Worm (Caenorhabditis elegans) whole organism, mixed stage, embryonic: ENCODE data around the gene T21H3.1.

Experiments used
- ceh-83 ChIP-seq: fragments of 200-800 bp; sonication (Bioruptor generic); optimal IDR thresholded peaks from 2 replicates; lab custom pipeline; 2018; ENCODE audit warnings: mild to moderate bottlenecking, missing genetic modification characterization, missing compliant biosample characterization
- ces-1 ChIP-seq: fragments of 150-350 bp; optimal IDR thresholded peaks from 2 replicates; lab custom pipeline; 2014; ENCODE audit warnings: missing biosample characterization, missing genetic modification reagents, missing genetic modification characterization
- cnd-1 ChIP-seq: fragments of 200-800 bp; sonication (Bioruptor generic); optimal IDR thresholded peaks from 2 replicates; lab custom pipeline; 2018; ENCODE audit warnings: mild to moderate bottlenecking, missing genetic modification characterization, missing compliant biosample characterization
- lsy-2 ChIP-seq: fragments of 150-350 bp; optimal IDR thresholded peaks from 2 replicates; lab custom pipeline; 2014; ENCODE audit warnings: missing biosample characterization, missing genetic modification characterization
- nhr-237 ChIP-seq: fragments of 150-350 bp; optimal IDR thresholded peaks from 2 replicates; lab custom pipeline; 2014; ENCODE audit warnings: missing biosample characterization, missing genetic modification characterization
- nhr-28 ChIP-seq: fragments of 150-350 bp; optimal IDR thresholded peaks from 2 replicates; lab custom pipeline; 2014; ENCODE audit warnings: missing biosample characterization, missing genetic modification characterization
- nhr-76 ChIP-seq: sonication (generic microtip); optimal IDR thresholded peaks from 2 replicates; lab custom pipeline; 2017; ENCODE audit warnings: missing biosample characterization, missing genetic modification characterization
- pha-4 ChIP-seq: fragments of 150-350 bp; optimal IDR thresholded peaks from 2 replicates; lab custom pipeline; 2018; ENCODE audit warnings: missing biosample characterization, missing genetic modification reagents, missing genetic modification characterization
- sem-2 ChIP-seq: fragments of 200-800 bp; sonication (Bioruptor generic); optimal IDR thresholded peaks from 2 replicates; lab custom pipeline; 2018; ENCODE audit warnings: mild to moderate bottlenecking, missing genetic modification characterization, missing compliant biosample characterization
- snpc-4 ChIP-seq: fragments of 150-350 bp; optimal IDR thresholded peaks from 2 replicates; lab custom pipeline; 2014; ENCODE audit warnings: missing biosample characterization, missing genetic modification characterization
- unc-39 ChIP-seq: fragments of 150-350 bp; optimal IDR thresholded peaks from 2 replicates; lab custom pipeline; 2014; ENCODE audit warnings: missing biosample characterization, missing genetic modification characterization
- unc-62 ChIP-seq: fragments of 150-350 bp; optimal IDR thresholded peaks from 2 replicates; lab custom pipeline; 2014; ENCODE audit warnings: missing biosample characterization, missing genetic modification reagents, missing genetic modification characterization
- ztf-11 ChIP-seq: fragments of 150-350 bp; optimal IDR thresholded peaks from 2 replicates; lab custom pipeline; 2014; ENCODE audit warnings: missing biosample characterization, missing genetic modification characterization

DNA sequence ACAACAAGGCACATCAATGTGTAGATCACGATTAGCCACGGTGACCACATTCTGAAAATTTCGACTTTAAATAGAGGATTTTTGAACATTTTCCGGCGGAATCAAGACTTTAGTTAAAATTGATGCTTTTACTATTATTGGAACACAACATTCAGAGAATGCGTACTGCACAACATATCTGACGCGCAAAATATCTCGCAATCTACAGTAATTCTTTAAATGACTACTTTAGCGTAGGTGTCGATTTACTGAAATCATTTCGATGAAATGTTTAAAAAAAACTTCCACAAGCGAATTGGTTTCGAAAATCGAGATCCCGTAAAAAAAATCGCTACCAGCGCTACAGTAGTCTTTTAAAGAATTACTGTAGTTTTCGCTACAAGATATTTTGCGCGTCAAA, 44.0 kb downstream of the T21H3.1 start, which contains the start of gene Y50D4A.10:
- TF ChIP-seq unc-62 (GFP tag; lab: Kevin White, UChicago) (no peak), pha-4 (tag; lab: Kevin White, UChicago) (no peak), sem-2 (GFP tag; lab: Kevin White, UChicago) (no peak), unc-39 (tag; lab: Kevin White, UChicago) (no peak), snpc-4 (tag; lab: Kevin White, UChicago) (no peak), lsy-2 (tag; lab: Kevin White, UChicago) (no peak), nhr-76 (tag; lab: Kevin White, UChicago) (no peak), ceh-83 (no peak), ztf-11 (no peak), cnd-1 (tag; lab: Kevin White, UChicago) (no peak), ces-1 (GFP tag; lab: Kevin White, UChicago) (no peak), nhr-28 (tag; lab: Kevin White, UChicago) (no peak), nhr-237 (tag; lab: Kevin White, UChicago) (no peak)
